Fruit fly (Drosophila melanogaster) whole organism, pupa: ENCODE measurements around the gene CG3630.

Experiments
- CG34367 ChIP-seq: fragments of 200-800 bp; sonication (Bioruptor generic); optimal IDR thresholded peaks from 2 replicates; lab custom pipeline; 2018; ENCODE audit warnings: missing biosample characterization, mild to moderate bottlenecking, missing genetic modification characterization
- CG8301 ChIP-seq: fragments of 200-800 bp; sonication (Bioruptor generic); optimal IDR thresholded peaks from 2 replicates; lab custom pipeline; 2018; ENCODE audit warnings: missing biosample characterization, mild to moderate bottlenecking, missing genetic modification characterization

DNA sequence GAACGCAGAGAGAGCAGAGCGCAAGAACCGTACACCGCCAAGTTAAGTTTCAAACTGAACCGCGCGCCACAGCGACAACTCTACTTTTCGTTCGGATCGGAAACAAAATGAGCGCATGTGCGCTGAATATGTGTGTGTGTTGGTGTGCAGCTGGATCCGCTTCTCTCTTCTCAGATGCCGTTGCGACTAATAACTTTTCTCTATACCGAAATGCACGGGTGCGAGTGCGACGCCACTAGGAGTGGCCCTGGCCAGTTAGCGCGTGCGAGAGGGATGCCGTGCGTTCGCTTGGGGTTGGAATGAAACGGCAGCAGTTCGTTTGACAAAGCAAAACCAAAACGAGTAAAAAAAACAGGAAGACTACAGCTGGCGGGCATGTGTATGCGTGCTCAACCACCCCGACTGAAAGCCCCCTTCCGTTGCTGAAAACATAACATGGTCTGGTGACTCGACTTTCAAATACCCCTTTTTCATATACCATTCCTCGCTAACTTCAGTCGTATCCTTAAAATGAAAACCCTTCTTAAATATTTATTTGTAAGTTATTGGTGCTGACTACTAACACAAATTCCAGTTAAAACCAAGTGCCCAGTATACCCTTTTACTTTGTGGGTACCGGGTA is 25.1 kb upstream of the CG3630 start:
- peak; percentile 100 for TF ChIP-seq CG8301 (tag; lab: Kevin White, UChicago)
- peak; percentile 100 for TF ChIP-seq CG34367 (tag; lab: Kevin White, UChicago)
